Worm (Caenorhabditis elegans) whole organism, late embryonic: Measurements from ENCODE around the gene F48E8.3.

Experiments used
- K09A11.1 ChIP-seq: sonication (generic microtip); optimal IDR thresholded peaks from 2 replicates; lab custom pipeline; 2017; ENCODE audit warnings: antibody characterized with exemption, mild to moderate bottlenecking, missing genetic modification characterization, missing compliant biosample characterization; ENCODE audit not compliant: insufficient read depth
- Y22D7AL.16 ChIP-seq: sonication (generic microtip); optimal IDR thresholded peaks from 2 replicates; lab custom pipeline; 2016; ENCODE audit warnings: missing genetic modification characterization, missing compliant biosample characterization
- ama-1 ChIP-seq: fragments of 150-350 bp; optimal IDR thresholded peaks from 2 replicates; lab custom pipeline; 2014
- ceh-14 ChIP-seq: sonication (generic microtip); optimal IDR thresholded peaks from 2 replicates; lab custom pipeline; 2016; ENCODE audit warnings: missing genotype, missing genetic modification characterization, missing compliant biosample characterization
- ceh-18 ChIP-seq: sonication (generic microtip); optimal IDR thresholded peaks from 2 replicates; lab custom pipeline; 2016; ENCODE audit warnings: missing genetic modification characterization, missing compliant biosample characterization
- ceh-19 ChIP-seq: fragments of 200-800 bp; sonication (Bioruptor generic); optimal IDR thresholded peaks from 2 replicates; lab custom pipeline; 2018; ENCODE audit warnings: mild to moderate bottlenecking, missing genetic modification characterization, missing compliant biosample characterization
- ceh-2 ChIP-seq: sonication (generic microtip); optimal IDR thresholded peaks from 2 replicates; lab custom pipeline; 2016; ENCODE audit warnings: missing genotype, missing genetic modification characterization, missing compliant biosample characterization
- dve-1 ChIP-seq: sonication (generic microtip); optimal IDR thresholded peaks from 2 replicates; lab custom pipeline; 2017; ENCODE audit warnings: antibody characterized with exemption, mild to moderate bottlenecking, missing genetic modification characterization, missing compliant biosample characterization
- elt-2 ChIP-seq: sonication (generic microtip); optimal IDR thresholded peaks from 2 replicates; lab custom pipeline; 2016; ENCODE audit warnings: missing genetic modification reagents, missing genetic modification characterization, missing compliant biosample characterization
- elt-4 ChIP-seq: sonication (generic microtip); optimal IDR thresholded peaks from 2 replicates; lab custom pipeline; 2016; ENCODE audit warnings: missing genetic modification characterization, missing compliant biosample characterization
- ets-4 ChIP-seq: sonication (generic microtip); optimal IDR thresholded peaks from 2 replicates; lab custom pipeline; 2016; ENCODE audit warnings: missing genetic modification characterization, missing compliant biosample characterization
- eyg-1 ChIP-seq: sonication (generic microtip); optimal IDR thresholded peaks from 2 replicates; lab custom pipeline; 2016; ENCODE audit warnings: missing genotype, missing genetic modification characterization, missing compliant biosample characterization
- fkh-10 ChIP-seq: fragments of 150-350 bp; optimal IDR thresholded peaks from 2 replicates; lab custom pipeline; 2014; ENCODE audit warnings: missing biosample characterization, missing genetic modification reagents, missing genetic modification characterization
- hlh-30 ChIP-seq: sonication (generic microtip); optimal IDR thresholded peaks from 2 replicates; lab custom pipeline; 2017; ENCODE audit warnings: antibody characterized with exemption, missing genetic modification characterization, missing compliant biosample characterization; ENCODE audit not compliant: insufficient read depth
- hlh-6 ChIP-seq: sonication (generic microtip); optimal IDR thresholded peaks from 2 replicates; lab custom pipeline; 2016; ENCODE audit warnings: missing genotype, missing genetic modification characterization, missing compliant biosample characterization
- lim-6 ChIP-seq: sonication (generic microtip); optimal IDR thresholded peaks from 2 replicates; lab custom pipeline; 2016; ENCODE audit warnings: missing genetic modification characterization, missing compliant biosample characterization
- nhr-232 ChIP-seq: sonication (generic microtip); optimal IDR thresholded peaks from 2 replicates; lab custom pipeline; 2016; ENCODE audit warnings: missing genetic modification characterization, missing compliant biosample characterization
- npax-4 ChIP-seq: sonication (generic microtip); optimal IDR thresholded peaks from 2 replicates; lab custom pipeline; 2016; ENCODE audit warnings: missing genetic modification characterization, missing compliant biosample characterization
- pag-3 ChIP-seq: sonication (generic microtip); optimal IDR thresholded peaks from 2 replicates; lab custom pipeline; 2016; ENCODE audit warnings: missing compliant biosample characterization, missing genetic modification characterization, borderline replicate concordance
- pax-1 ChIP-seq: fragments of 150-350 bp; optimal IDR thresholded peaks from 2 replicates; lab custom pipeline; 2014; ENCODE audit warnings: missing biosample characterization, missing genetic modification characterization
- pqm-1 ChIP-seq: sonication (generic microtip); optimal IDR thresholded peaks from 2 replicates; lab custom pipeline; 2016; ENCODE audit warnings: missing genetic modification characterization, missing compliant biosample characterization
- sdc-2 ChIP-seq: sonication (generic microtip); optimal IDR thresholded peaks from 2 replicates; lab custom pipeline; 2016; ENCODE audit warnings: missing genotype, missing genetic modification characterization, missing compliant biosample characterization
- tbx-7 ChIP-seq: sonication (generic microtip); optimal IDR thresholded peaks from 2 replicates; lab custom pipeline; 2016; ENCODE audit warnings: missing genotype, missing genetic modification characterization, missing compliant biosample characterization
- ttx-3 ChIP-seq: sonication (generic microtip); optimal IDR thresholded peaks from 2 replicates; lab custom pipeline; 2016; ENCODE audit warnings: missing genetic modification reagents, missing genetic modification characterization, missing compliant biosample characterization
- unc-42 ChIP-seq: sonication (generic microtip); optimal IDR thresholded peaks from 2 replicates; lab custom pipeline; 2016; ENCODE audit warnings: missing genotype, missing genetic modification characterization, missing compliant biosample characterization
- unc-55 ChIP-seq: sonication (generic microtip); optimal IDR thresholded peaks from 2 replicates; lab custom pipeline; 2017; ENCODE audit warnings: missing biosample characterization, missing genetic modification reagents, missing genetic modification characterization

F48E8.3 gene

ce11 chrIII:5504164-5504563 lies 43.0 kb downstream of the F48E8.3 start:
- no peak for TF ChIP-seq hlh-30
- peak; percentile 27 for TF ChIP-seq unc-55 (GFP tag; lab: Kevin White, UChicago)
- TF ChIP-seq unc-42: peak; percentile 75
- TF ChIP-seq ets-4 (tag; lab: Kevin White, UChicago): peak; percentile 37
- no peak for TF ChIP-seq pag-3 (tag; lab: Kevin White, UChicago)

ce11 chrIII:5504725-5505473 lies 43.7 kb downstream of the F48E8.3 start:
- TF ChIP-seq elt-2 (tag; lab: Kevin White, UChicago): no peak

DNA sequence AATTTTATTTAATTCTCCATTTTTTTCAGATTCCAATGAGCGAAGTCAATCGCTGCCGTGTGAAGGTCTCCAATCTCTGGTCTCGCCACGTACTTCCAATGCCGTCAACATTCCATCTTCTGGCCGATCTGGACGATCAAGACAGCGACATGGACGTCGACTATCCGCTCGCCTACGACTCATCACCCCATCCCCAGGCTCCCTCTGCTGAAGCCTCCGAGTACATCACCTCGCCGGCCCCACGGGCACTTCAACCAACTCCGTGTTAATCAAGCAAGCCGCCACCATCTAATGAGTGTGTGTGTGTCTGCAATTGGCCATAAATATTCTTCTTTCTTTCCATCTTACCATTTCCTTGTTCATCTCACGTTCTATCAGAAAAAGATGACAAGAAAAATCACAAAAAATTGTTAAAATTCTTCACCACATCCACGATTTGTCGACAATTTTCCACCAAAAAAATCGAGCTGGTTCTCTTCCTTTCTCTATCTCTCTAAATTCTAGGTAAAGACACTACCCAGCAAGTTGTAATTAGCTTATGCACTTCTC lies 44.4 kb downstream of the F48E8.3 start:
- no peak for TF ChIP-seq pax-1 (tag; lab: Kevin White, UChicago)

- TF ChIP-seq unc-42 (no peak), ama-1 (lab: Kevin White, UChicago) (peak; percentile 53), tbx-7 (tag; lab: Kevin White, UChicago) (no peak), sdc-2 (tag; lab: Kevin White, UChicago) (no peak)
Observed at ce11 chrIII:5506023-5506597, 44.9 kb downstream of the F48E8.3 start.

DNA sequence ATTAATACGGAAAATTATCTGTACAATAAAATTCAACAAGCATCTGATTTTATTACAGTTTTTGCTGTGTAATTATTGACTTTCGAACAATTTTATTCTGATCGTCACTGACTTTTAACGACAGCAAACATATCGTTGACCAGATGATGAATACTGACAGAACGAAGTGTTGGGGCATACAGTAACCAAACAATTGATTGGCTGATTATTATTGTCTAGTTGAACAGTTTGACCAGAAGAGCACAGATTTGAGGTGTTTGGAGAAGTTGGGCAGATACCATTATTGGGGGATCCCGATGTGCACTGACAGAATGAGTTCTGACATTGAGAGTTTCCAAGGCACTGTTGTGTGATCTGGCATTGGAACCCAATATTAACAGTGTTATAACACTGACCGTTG lies 45.8 kb downstream of the F48E8.3 start:
- no peak for TF ChIP-seq fkh-10 (GFP tag; lab: Kevin White, UChicago)
- TF ChIP-seq ceh-19 (GFP tag; lab: Kevin White, UChicago): no peak
- no peak for TF ChIP-seq ceh-2
- no peak for TF ChIP-seq ceh-14
- no peak for TF ChIP-seq ceh-18 (tag; lab: Kevin White, UChicago)
- TF ChIP-seq nhr-232 (tag; lab: Kevin White, UChicago): no peak
- TF ChIP-seq unc-42: no peak
- no peak for TF ChIP-seq elt-4 (tag; lab: Kevin White, UChicago)
- no peak for TF ChIP-seq Y22D7AL.16

- TF ChIP-seq dve-1 (tag; lab: Kevin White, UChicago): no peak
- TF ChIP-seq unc-55 (GFP tag; lab: Kevin White, UChicago): no peak
- no peak for TF ChIP-seq ets-4 (tag; lab: Kevin White, UChicago)
- no peak for TF ChIP-seq K09A11.1 (tag; lab: Kevin White, UChicago)
- no peak for TF ChIP-seq unc-42
- TF ChIP-seq ceh-14: no peak
- no peak for TF ChIP-seq eyg-1 (tag; lab: Kevin White, UChicago)
- no peak for TF ChIP-seq ttx-3 (tag; lab: Kevin White, UChicago)
- TF ChIP-seq lim-6 (tag; lab: Kevin White, UChicago): no peak
- no peak for TF ChIP-seq pqm-1
- TF ChIP-seq, all 69 proteins: peak for 0
Observed at ce11 chrIII:5508669-5509068, 47.5 kb downstream of the F48E8.3 start, which contains the start of gene D1044.7. Gene D1044.7, minus strand, starts transcription at chrIII:5508769.

ce11 chrIII:5512502-5512901 lies 51.3 kb downstream of the F48E8.3 start, which contains the start of gene pqn-25:
Gene pqn-25, minus strand, starts transcription at chrIII:5512602.
- TF ChIP-seq pqm-1: no peak
- TF ChIP-seq hlh-6: no peak
- TF ChIP-seq npax-4 (tag; lab: Kevin White, UChicago): no peak
- TF ChIP-seq tbx-7 (tag; lab: Kevin White, UChicago): no peak
- TF ChIP-seq, all 69 proteins: peak for 0
